Worm (Caenorhabditis elegans) whole organism, L4 larva: ENCODE results near the gene F31E3.6.
A peak's percentile ranks its signal among the peaks of the same experiment; 100 is the strongest.

Source experiments
- F49E8.2 ChIP-seq: sonication (generic microtip); optimal IDR thresholded peaks from 2 replicates; lab custom pipeline; 2016; ENCODE audit warnings: missing compliant biosample characterization, mild to moderate bottlenecking, missing genetic modification characterization, borderline replicate concordance
- Y105C5A.15 ChIP-seq: fragments of 200-800 bp; sonication (Bioruptor generic); IDR thresholded peaks from 2 replicates; pipeline ENCODE4 v1.3.6; 2022; ENCODE audit warnings: missing genetic modification characterization, missing compliant biosample characterization
- Y48G9A.11 ChIP-seq: fragments of 200-800 bp; sonication (Bioruptor generic); IDR thresholded peaks from 2 replicates; pipeline ENCODE4 v1.3.6; 2022; ENCODE audit warnings: missing genetic modification reagents, missing genetic modification characterization, missing compliant biosample characterization
- Y5F2A.4 ChIP-seq: fragments of 200-800 bp; sonication (Bioruptor generic); optimal IDR thresholded peaks from 2 replicates; lab custom pipeline; 2018; ENCODE audit warnings: mild to moderate bottlenecking, missing genetic modification characterization, missing compliant biosample characterization
- ZK337.2 ChIP-seq: fragments of 200-800 bp; sonication (Bioruptor generic); IDR thresholded peaks from 2 replicates; pipeline ENCODE4 v1.3.6; 2022; ENCODE audit warnings: missing genetic modification reagents, missing genetic modification characterization, missing compliant biosample characterization
- ZK546.5 ChIP-seq, 2 experiments: sonication (generic microtip); optimal IDR thresholded peaks; 2 replicates each; lab custom pipeline; 2017; ENCODE audit warnings: missing biosample characterization in 2 of 2, missing genetic modification characterization in 2 of 2
- aha-1 ChIP-seq: fragments of 150-350 bp; peaks from one replicate; lab custom pipeline; 2014; ENCODE audit warnings: missing biosample characterization, missing genetic modification characterization
- ama-1 ChIP-seq: fragments of 150-350 bp; optimal IDR thresholded peaks from 2 replicates; lab custom pipeline; 2014; ENCODE audit warnings: inconsistent platforms, mixed read lengths
- ceh-28 ChIP-seq: fragments of 150-350 bp; optimal IDR thresholded peaks from 2 replicates; lab custom pipeline; 2014; ENCODE audit warnings: missing biosample characterization, missing genetic modification reagents, missing genetic modification characterization
- ceh-32 ChIP-seq: sonication (generic microtip); optimal IDR thresholded peaks from 2 replicates; lab custom pipeline; 2016; ENCODE audit warnings: mild to moderate bottlenecking, missing genetic modification characterization, missing compliant biosample characterization; ENCODE audit not compliant: poor library complexity
- cey-2 ChIP-seq: sonication (generic microtip); optimal IDR thresholded peaks from 3 replicates; lab custom pipeline; 2017; ENCODE audit warnings: missing genetic modification characterization, mild to moderate bottlenecking, missing compliant biosample characterization, antibody characterized with exemption, borderline replicate concordance; ENCODE audit not compliant: insufficient read depth
- daf-8 ChIP-seq: fragments of 200-800 bp; sonication (Bioruptor generic); IDR thresholded peaks from 2 replicates; pipeline ENCODE4 v1.3.6; 2022; ENCODE audit warnings: missing genetic modification characterization, missing compliant biosample characterization
- dmd-6 ChIP-seq: fragments of 200-800 bp; sonication (Bioruptor generic); IDR thresholded peaks from 2 replicates; pipeline ENCODE4 v1.3.6; 2022; ENCODE audit warnings: missing genetic modification reagents, missing genetic modification characterization, missing compliant biosample characterization
- dve-1 ChIP-seq: sonication (generic microtip); optimal IDR thresholded peaks from 2 replicates; lab custom pipeline; 2017; ENCODE audit warnings: antibody characterized with exemption, mild to moderate bottlenecking, missing genetic modification characterization, missing compliant biosample characterization; ENCODE audit not compliant: insufficient read depth
- egl-27 ChIP-seq: sonication (generic microtip); optimal IDR thresholded peaks from 3 replicates; lab custom pipeline; 2017; ENCODE audit warnings: missing biosample characterization, missing genetic modification reagents, missing genetic modification characterization
- egl-43 ChIP-seq: fragments of 200-800 bp; sonication (Bioruptor generic); IDR thresholded peaks from 2 replicates; pipeline ENCODE4 v1.3.6; 2022; ENCODE audit warnings: missing genetic modification reagents, missing genetic modification characterization, missing compliant biosample characterization
- fos-1 ChIP-seq: fragments of 150-350 bp; optimal IDR thresholded peaks from 2 replicates; lab custom pipeline; 2014; ENCODE audit warnings: missing biosample characterization, missing genetic modification characterization
- gei-8 ChIP-seq: fragments of 200-800 bp; sonication (Bioruptor generic); optimal IDR thresholded peaks from 2 replicates; lab custom pipeline; 2018; ENCODE audit warnings: mild to moderate bottlenecking, missing genetic modification characterization, missing compliant biosample characterization
- lin-1 ChIP-seq: fragments of 200-800 bp; sonication (Bioruptor generic); IDR thresholded peaks from 2 replicates; pipeline ENCODE4 v1.3.6; 2022; ENCODE audit warnings: missing genetic modification reagents, missing genetic modification characterization, missing compliant biosample characterization
- lin-13 ChIP-seq: fragments of 150-350 bp; optimal IDR thresholded peaks from 2 replicates; lab custom pipeline; 2014; ENCODE audit warnings: missing biosample characterization, missing genetic modification reagents, missing genetic modification characterization
- lin-38 ChIP-seq: fragments of 200-800 bp; sonication (Bioruptor generic); IDR thresholded peaks from 2 replicates; pipeline ENCODE4 v1.3.6; 2022; ENCODE audit warnings: missing genetic modification reagents, missing genetic modification characterization, missing compliant biosample characterization
- lsy-2 ChIP-seq, 2 experiments: fragments of 150-350 bp in 1 of 2; sonication (generic microtip) in 1 of 2; optimal IDR thresholded peaks; 2 replicates each; lab custom pipeline; 2014 to 2017; ENCODE audit warnings: missing biosample characterization in 2 of 2, missing genetic modification characterization in 2 of 2
- madf-5 ChIP-seq, 2 experiments: fragments of 200-800 bp; sonication (Bioruptor generic); IDR thresholded peaks; 2 replicates each; pipeline ENCODE4 v1.3.6; 2022; ENCODE audit warnings: missing compliant biosample characterization in 2 of 2, missing genetic modification characterization in 2 of 2
- mdl-1 ChIP-seq, 2 experiments: fragments of 150-350 bp in 1 of 2; sonication (generic microtip) in 1 of 2; optimal IDR thresholded peaks; 2 replicates each; lab custom pipeline; 2014 to 2017; ENCODE audit warnings: missing biosample characterization in 2 of 2, missing genetic modification characterization in 2 of 2
- mes-2 ChIP-seq: sonication (generic microtip); optimal IDR thresholded peaks from 2 replicates; lab custom pipeline; 2016; ENCODE audit warnings: missing genotype, mild to moderate bottlenecking, missing genetic modification characterization, missing compliant biosample characterization; ENCODE audit not compliant: poor library complexity, severe bottlenecking
- mxl-3 ChIP-seq: fragments of 200-800 bp; sonication (Bioruptor generic); optimal IDR thresholded peaks from 2 replicates; lab custom pipeline; 2018; ENCODE audit warnings: mild to moderate bottlenecking, missing genetic modification characterization, missing compliant biosample characterization
- nhr-48 ChIP-seq: sonication (generic microtip); optimal IDR thresholded peaks from 2 replicates; lab custom pipeline; 2016; ENCODE audit warnings: mild to moderate bottlenecking, missing genetic modification characterization, missing compliant biosample characterization
- nhr-76 ChIP-seq: fragments of 150-350 bp; optimal IDR thresholded peaks from 2 replicates; lab custom pipeline; 2014; ENCODE audit warnings: missing biosample characterization, missing genetic modification characterization
- pha-4 ChIP-seq, 2 experiments: fragments of 150-350 bp in 1 of 2; fragments of 200-800 bp in 1 of 2; sonication (Bioruptor generic) in 1 of 2; IDR thresholded peaks in 1 of 2; optimal IDR thresholded peaks in 1 of 2; 2 replicates each; pipeline versions ENCODE4 v1.3.6 to Lab custom; 2014 to 2022; ENCODE audit warnings: missing genetic modification characterization in 2 of 2, missing genetic modification reagents in 2 of 2, missing biosample characterization in 1 of 2, missing compliant biosample characterization in 1 of 2
- php-3 ChIP-seq: fragments of 200-800 bp; sonication (Bioruptor generic); IDR thresholded peaks from 2 replicates; pipeline ENCODE4 v1.3.6; 2022; ENCODE audit warnings: missing genetic modification reagents, missing genetic modification characterization, missing compliant biosample characterization
- rbr-2 ChIP-seq: sonication (generic microtip); optimal IDR thresholded peaks from 2 replicates; lab custom pipeline; 2016; ENCODE audit warnings: missing genotype, missing genetic modification characterization, missing compliant biosample characterization
- sdz-12 ChIP-seq: fragments of 200-800 bp; sonication (Bioruptor generic); optimal IDR thresholded peaks from 2 replicates; lab custom pipeline; 2018; ENCODE audit warnings: mild to moderate bottlenecking, missing genetic modification characterization, missing compliant biosample characterization
- set-16 ChIP-seq: fragments of 200-800 bp; sonication (Bioruptor generic); IDR thresholded peaks from 2 replicates; pipeline ENCODE4 v1.3.6; 2022; ENCODE audit warnings: missing genetic modification reagents, missing genetic modification characterization, missing compliant biosample characterization
- skn-1 ChIP-seq: fragments of 150-350 bp; optimal IDR thresholded peaks from 2 replicates; lab custom pipeline; 2014; ENCODE audit warnings: missing biosample characterization, missing genetic modification characterization
- spr-3 ChIP-seq: fragments of 200-800 bp; sonication (Bioruptor generic); optimal IDR thresholded peaks from 2 replicates; lab custom pipeline; 2018; ENCODE audit warnings: mild to moderate bottlenecking, missing genetic modification characterization, missing compliant biosample characterization
- tag-97 ChIP-seq: fragments of 200-800 bp; sonication (Bioruptor generic); IDR thresholded peaks from 2 replicates; pipeline ENCODE4 v1.3.6; 2022; ENCODE audit warnings: missing genetic modification characterization, missing compliant biosample characterization
- unc-130 ChIP-seq: sonication (generic microtip); optimal IDR thresholded peaks from 2 replicates; lab custom pipeline; 2016; ENCODE audit warnings: missing genetic modification reagents, missing genetic modification characterization, missing compliant biosample characterization
- unc-62 ChIP-seq, 3 experiments: fragments of 150-350 bp in 1 of 3; sonication (generic microtip); optimal IDR thresholded peaks in 2 of 3; peaks in 1 of 3; 1 replicate in 1 of 3; 2 replicates in 2 of 3; lab custom pipeline; 2014 to 2017; ENCODE audit warnings: missing biosample characterization in 3 of 3, missing genetic modification characterization in 3 of 3, missing genetic modification reagents in 3 of 3, missing genotype in 1 of 3
- vab-7 ChIP-seq: fragments of 200-800 bp; sonication (Bioruptor generic); IDR thresholded peaks from 2 replicates; pipeline ENCODE4 v1.3.6; 2022; ENCODE audit warnings: missing genetic modification reagents, missing genetic modification characterization, missing compliant biosample characterization
- zfp-2 ChIP-seq: sonication (generic microtip); optimal IDR thresholded peaks from 2 replicates; lab custom pipeline; 2016; ENCODE audit warnings: mild to moderate bottlenecking, missing genetic modification characterization, missing compliant biosample characterization
- zip-2 ChIP-seq: fragments of 150-350 bp; optimal IDR thresholded peaks from 2 replicates; lab custom pipeline; 2014; ENCODE audit warnings: missing biosample characterization, missing genetic modification characterization

F31E3.6 gene

DNA sequence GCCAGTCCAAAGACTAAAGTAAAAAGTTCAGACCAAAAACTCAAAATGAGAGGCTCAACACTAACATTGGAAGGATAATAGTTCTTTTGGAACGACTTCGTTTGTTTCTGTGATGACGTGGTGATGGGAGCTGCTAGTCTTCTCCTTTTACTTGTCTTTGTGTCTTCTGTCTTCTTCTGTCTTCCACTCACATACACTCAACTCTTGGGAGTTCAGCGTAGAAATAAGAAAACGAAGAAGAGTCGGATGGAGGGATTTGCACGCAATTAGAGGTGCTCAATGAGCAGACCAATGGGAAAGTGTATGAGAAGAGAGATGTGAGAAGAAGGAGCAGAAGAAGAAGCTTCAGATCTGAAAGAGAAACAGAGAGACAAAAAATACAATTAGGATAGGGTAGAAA lies 30.2 kb downstream of the F31E3.6 start:
- TF ChIP-seq spr-3 (GFP tag; lab: Kevin White, UChicago) (no peak), unc-62 (GFP tag; optimal IDR thresholded peaks at IDR 0.05 in 1 of 2; lab: Kevin White, UChicago) (peak in 1 of 2 experiments; percentile 79), unc-62 (tag; optimal IDR thresholded peaks at IDR 0.05; lab: Kevin White, UChicago) (no peak), lsy-2 (tag; optimal IDR thresholded peaks at IDR 0.05; lab: Kevin White, UChicago) (no peak), gei-8 (no peak), sdz-12 (no peak), mxl-3 (GFP tag; lab: Kevin White, UChicago) (no peak), Y5F2A.4 (no peak)

DNA sequence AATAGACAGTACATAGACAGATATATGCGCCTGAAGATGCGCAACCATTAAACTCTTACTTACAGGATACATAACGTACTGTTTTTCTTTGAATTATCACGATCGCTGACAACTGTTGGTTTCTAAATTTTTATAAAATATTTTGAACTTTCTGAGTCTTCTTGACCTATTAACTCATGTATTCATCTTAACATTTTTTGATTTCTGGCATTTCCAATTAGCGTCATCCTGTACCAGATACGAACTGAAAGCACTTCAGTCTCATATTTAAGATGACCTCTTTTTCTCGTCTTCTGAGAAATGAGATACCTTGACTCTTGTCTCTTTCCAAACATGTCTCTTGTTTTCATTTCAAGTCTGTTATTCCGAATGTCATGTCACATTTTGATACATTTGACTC lies 31.9 kb downstream of the F31E3.6 start:
- no peak for TF ChIP-seq unc-130 (GFP tag; lab: Kevin White, UChicago)
- TF ChIP-seq Y48G9A.11: no peak
- TF ChIP-seq nhr-76 (tag; lab: Kevin White, UChicago): no peak
- TF ChIP-seq ceh-28: no peak
- peak in 1 of 2 experiments; percentile 95 for TF ChIP-seq unc-62 (GFP tag; optimal IDR thresholded peaks at IDR 0.05 in 1 of 2; lab: Kevin White, UChicago)
- TF ChIP-seq unc-62 (tag; optimal IDR thresholded peaks at IDR 0.05; lab: Kevin White, UChicago): no peak

DNA sequence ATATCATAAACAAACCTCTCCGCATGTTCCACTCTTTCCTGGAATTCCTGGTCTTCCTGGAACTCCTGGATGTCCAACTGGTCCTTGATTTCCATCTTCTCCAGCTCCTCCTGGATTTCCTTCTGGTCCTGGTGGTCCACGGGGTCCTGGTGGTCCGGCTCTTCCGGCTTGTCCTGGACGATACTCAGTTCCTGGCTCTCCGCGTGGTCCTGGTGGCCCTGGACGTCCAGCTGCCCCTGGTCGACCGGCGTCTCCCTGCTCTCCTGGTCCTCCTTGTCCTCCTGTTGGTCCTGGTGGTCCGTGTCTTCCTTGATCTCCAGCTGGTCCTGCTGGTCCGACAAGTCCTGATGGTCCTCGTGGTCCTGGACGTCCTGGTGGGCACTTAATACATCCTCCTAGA lies 37.8 kb downstream of the F31E3.6 start:
- TF ChIP-seq php-3 (GFP tag; lab: Robert Waterston, UW): no peak
- peak; percentile 96 for TF ChIP-seq set-16 (GFP tag; lab: Robert Waterston, UW)
- no peak for TF ChIP-seq lin-38 (GFP tag; lab: Robert Waterston, UW)
- no peak for TF ChIP-seq nhr-76 (tag; lab: Kevin White, UChicago)
- no peak for TF ChIP-seq rbr-2 (tag; lab: Kevin White, UChicago)
- TF ChIP-seq mxl-3 (GFP tag; lab: Kevin White, UChicago): no peak
- TF ChIP-seq egl-43 (GFP tag; lab: Robert Waterston, UW): peak; percentile 11; the same call in 1 of the 2 replicates
- TF ChIP-seq aha-1 (tag; lab: Kevin White, UChicago): peak; percentile 73

DNA sequence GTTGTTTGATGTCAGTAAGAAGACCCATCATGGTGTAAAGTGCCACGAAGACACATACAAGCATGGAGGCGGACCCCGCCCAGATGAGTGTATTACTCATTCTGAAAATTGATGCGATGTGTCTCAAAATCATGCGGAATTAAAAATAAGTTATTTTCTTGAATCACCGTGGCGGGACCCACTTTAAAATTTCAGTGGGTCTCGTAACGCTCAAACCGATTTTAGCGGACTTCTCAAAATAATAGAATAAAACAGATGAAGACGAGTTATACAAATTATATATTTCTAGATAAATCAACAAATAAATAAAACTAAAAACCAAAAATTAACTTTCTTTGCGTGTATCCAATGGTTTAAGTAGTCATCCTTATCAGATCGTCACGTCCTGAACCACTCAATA lies 38.6 kb downstream of the F31E3.6 start, which contains the start of gene col-8:
col-8 (minus strand) TSS at position 101 of the 400 bp plus-strand sequence.
- no peak for TF ChIP-seq zip-2 (tag; lab: Kevin White, UChicago)
- no peak for TF ChIP-seq fos-1 (tag; lab: Kevin White, UChicago)
- no peak for TF ChIP-seq ama-1 (lab: Kevin White, UChicago)
- no peak for TF ChIP-seq vab-7 (GFP tag; lab: Robert Waterston, UW)
- no peak for TF ChIP-seq Y5F2A.4
- no peak for TF ChIP-seq set-16 (GFP tag; lab: Robert Waterston, UW)
- TF ChIP-seq mxl-3 (GFP tag; lab: Kevin White, UChicago): no peak
- TF ChIP-seq ceh-32 (tag; lab: Kevin White, UChicago): no peak
- TF ChIP-seq zfp-2: no peak
- TF ChIP-seq lin-1 (GFP tag; lab: Robert Waterston, UW): no peak
- no peak for TF ChIP-seq dve-1 (tag; lab: Kevin White, UChicago)
- no peak for TF ChIP-seq dmd-6 (GFP tag; lab: Robert Waterston, UW)
- no peak for TF ChIP-seq F49E8.2
- no peak for TF ChIP-seq skn-1
- TF ChIP-seq mes-2 (tag; lab: Kevin White, UChicago): no peak
- TF ChIP-seq mdl-1 (tag; optimal IDR thresholded peaks at IDR 0.05; lab: Kevin White, UChicago): no peak
- TF ChIP-seq daf-8 (GFP tag; lab: Robert Waterston, UW): no peak
- TF ChIP-seq nhr-48 (tag; lab: Kevin White, UChicago): no peak

DNA sequence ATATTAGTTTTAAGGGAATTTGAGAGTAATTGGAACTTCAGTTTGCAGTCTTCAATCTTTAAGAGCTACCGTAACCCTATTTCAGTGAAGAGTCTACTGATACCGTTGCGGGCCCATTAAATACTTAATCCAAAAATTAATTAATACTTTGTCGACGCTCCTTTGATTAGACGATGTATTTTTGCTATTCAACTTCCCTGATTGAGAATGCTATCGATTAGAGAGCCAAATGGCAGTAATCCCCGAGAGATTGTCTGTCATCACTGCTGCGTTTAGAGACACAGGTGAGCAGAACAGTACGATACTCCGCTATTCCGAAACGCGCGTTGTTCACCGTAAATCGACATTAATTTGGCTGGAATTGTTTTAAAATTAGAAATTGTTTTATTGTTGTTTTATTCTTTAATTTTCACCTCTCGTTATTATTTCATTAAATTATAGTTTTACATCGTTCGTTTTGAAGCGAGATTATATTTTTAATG lies 39.3 kb downstream of the F31E3.6 start, which contains the start of gene rfl-1:
rfl-1 (plus strand) TSS at position 51 of the 482 bp plus-strand sequence.
- TF ChIP-seq lin-13 (no peak), Y105C5A.15 (GFP tag; lab: Robert Waterston, UW) (no peak), ZK337.2 (GFP tag; lab: Robert Waterston, UW) (no peak), php-3 (GFP tag; lab: Robert Waterston, UW) (no peak), egl-27 (tag; lab: Kevin White, UChicago) (no peak), ZK546.5 (tag; optimal IDR thresholded peaks at IDR 0.05; lab: Kevin White, UChicago) (no peak), vab-7 (GFP tag; lab: Robert Waterston, UW) (no peak), mxl-3 (GFP tag; lab: Kevin White, UChicago) (no peak), fos-1 (tag; lab: Kevin White, UChicago) (no peak), cey-2 (tag; lab: Kevin White, UChicago) (no peak), madf-5 (GFP tag; IDR thresholded peaks at IDR 0.05; lab: Robert Waterston, UW) (no peak), tag-97 (GFP tag; lab: Robert Waterston, UW) (no peak), dve-1 (tag; lab: Kevin White, UChicago) (peak; percentile 40), pha-4 (GFP tag; IDR thresholded peaks at IDR 0.05; lab: Robert Waterston, UW) (no peak), pha-4 (tag; optimal IDR thresholded peaks at IDR 0.05; lab: Kevin White, UChicago) (no peak), ceh-32 (tag; lab: Kevin White, UChicago) (no peak)
